Worm (Caenorhabditis elegans) whole organism, L3 larva: ENCODE results near the gene F48G7.7.

Source experiments
- ZK546.5 ChIP-seq: sonication (generic microtip); optimal IDR thresholded peaks from 2 replicates; lab custom pipeline; 2017; ENCODE audit warnings: missing biosample characterization, missing genetic modification characterization
- aly-2 ChIP-seq: fragments of 150-350 bp; optimal IDR thresholded peaks from 2 replicates; lab custom pipeline; 2014; ENCODE audit warnings: missing biosample characterization, missing genetic modification characterization
- ama-1 ChIP-seq: fragments of 150-350 bp; optimal IDR thresholded peaks from 2 replicates; lab custom pipeline; 2018
- ceh-28 ChIP-seq: fragments of 150-350 bp; optimal IDR thresholded peaks from 2 replicates; lab custom pipeline; 2014; ENCODE audit warnings: missing biosample characterization, missing genetic modification reagents, missing genetic modification characterization
- ceh-9 ChIP-seq: sonication (generic microtip); optimal IDR thresholded peaks from 2 replicates; lab custom pipeline; 2018; ENCODE audit warnings: missing biosample characterization, missing genetic modification characterization
- daf-12 ChIP-seq: fragments of 150-350 bp; optimal IDR thresholded peaks from 2 replicates; lab custom pipeline; 2014; ENCODE audit warnings: missing biosample characterization, missing genetic modification reagents, missing genetic modification characterization
- elt-1 ChIP-seq: fragments of 150-350 bp; optimal IDR thresholded peaks from 2 replicates; lab custom pipeline; 2014; ENCODE audit warnings: missing biosample characterization, missing genetic modification characterization
- elt-2 ChIP-seq: sonication (generic microtip); optimal IDR thresholded peaks from 2 replicates; lab custom pipeline; 2016; ENCODE audit warnings: missing genetic modification reagents, mild to moderate bottlenecking, missing genetic modification characterization, missing compliant biosample characterization
- fkh-10 ChIP-seq: sonication (generic microtip); optimal IDR thresholded peaks from 2 replicates; lab custom pipeline; 2017; ENCODE audit warnings: missing biosample characterization, missing genetic modification reagents, missing genetic modification characterization
- fkh-2 ChIP-seq: fragments of 150-350 bp; optimal IDR thresholded peaks from 2 replicates; lab custom pipeline; 2014; ENCODE audit warnings: missing biosample characterization, missing genetic modification reagents, missing genetic modification characterization
- hmg-11 ChIP-seq: sonication (generic microtip); optimal IDR thresholded peaks from 2 replicates; lab custom pipeline; 2016; ENCODE audit warnings: missing genetic modification characterization, missing compliant biosample characterization
- jun-1 ChIP-seq: fragments of 150-350 bp; optimal IDR thresholded peaks from 2 replicates; lab custom pipeline; 2014; ENCODE audit warnings: missing biosample characterization, missing genetic modification reagents, missing genetic modification characterization
- lin-15B ChIP-seq: fragments of 150-350 bp; optimal IDR thresholded peaks from 2 replicates; lab custom pipeline; 2014; ENCODE audit warnings: missing biosample characterization, missing genetic modification characterization
- lsy-12 ChIP-seq: sonication (generic microtip); optimal IDR thresholded peaks from 2 replicates; lab custom pipeline; 2016; ENCODE audit warnings: mild to moderate bottlenecking, missing genetic modification characterization, missing compliant biosample characterization
- mdl-1 ChIP-seq: fragments of 150-350 bp; optimal IDR thresholded peaks from 2 replicates; lab custom pipeline; 2014; ENCODE audit warnings: missing biosample characterization, missing genetic modification characterization
- mml-1 ChIP-seq: fragments of 150-350 bp; sonication (generic microtip); optimal IDR thresholded peaks from 3 replicates; lab custom pipeline; 2014; ENCODE audit warnings: missing biosample characterization, missing genetic modification characterization
- nfya-1 ChIP-seq: sonication (generic microtip); optimal IDR thresholded peaks from 2 replicates; lab custom pipeline; 2017; ENCODE audit warnings: missing genetic modification characterization, mild to moderate bottlenecking, missing compliant biosample characterization, antibody characterized with exemption, moderate library complexity; ENCODE audit not compliant: insufficient read depth
- nhr-12 ChIP-seq: fragments of 150-350 bp; optimal IDR thresholded peaks from 2 replicates; lab custom pipeline; 2014; ENCODE audit warnings: missing biosample characterization, missing genetic modification characterization
- nhr-23 ChIP-seq: fragments of 150-350 bp; optimal IDR thresholded peaks from 2 replicates; lab custom pipeline; 2014; ENCODE audit warnings: missing biosample characterization, missing genetic modification reagents, missing genetic modification characterization
- nhr-237 ChIP-seq: fragments of 150-350 bp; optimal IDR thresholded peaks from 2 replicates; lab custom pipeline; 2014; ENCODE audit warnings: missing biosample characterization, missing genetic modification characterization
- nhr-25 ChIP-seq: sonication (generic microtip); optimal IDR thresholded peaks from 2 replicates; lab custom pipeline; 2017; ENCODE audit warnings: missing biosample characterization, missing genetic modification characterization
- nhr-28 ChIP-seq: fragments of 150-350 bp; optimal IDR thresholded peaks from 2 replicates; lab custom pipeline; 2014; ENCODE audit warnings: missing biosample characterization, missing genetic modification characterization
- nhr-43 ChIP-seq: sonication (generic microtip); optimal IDR thresholded peaks from 2 replicates; lab custom pipeline; 2016; ENCODE audit warnings: mild to moderate bottlenecking, missing genetic modification characterization, missing compliant biosample characterization; ENCODE audit not compliant: poor library complexity, severe bottlenecking
- nhr-67 ChIP-seq: fragments of 150-350 bp; optimal IDR thresholded peaks from 2 replicates; lab custom pipeline; 2014; ENCODE audit warnings: missing biosample characterization, missing genetic modification characterization
- nhr-76 ChIP-seq: fragments of 150-350 bp; sonication (generic microtip); optimal IDR thresholded peaks from 5 replicates; lab custom pipeline; 2014; ENCODE audit warnings: missing biosample characterization, missing genetic modification characterization
- pha-4 ChIP-seq: fragments of 150-350 bp; optimal IDR thresholded peaks from 2 replicates; lab custom pipeline; 2014; ENCODE audit warnings: missing biosample characterization, missing genetic modification reagents, missing genetic modification characterization
- sea-2 ChIP-seq: fragments of 150-350 bp; sonication (generic microtip); optimal IDR thresholded peaks from 4 replicates; lab custom pipeline; 2014; ENCODE audit warnings: missing biosample characterization, missing genetic modification reagents, missing genetic modification characterization
- snpc-4 ChIP-seq: fragments of 150-350 bp; optimal IDR thresholded peaks from 2 replicates; lab custom pipeline; 2014; ENCODE audit warnings: missing biosample characterization, missing genetic modification characterization
- tbx-2 ChIP-seq: sonication (generic microtip); optimal IDR thresholded peaks from 2 replicates; lab custom pipeline; 2016; ENCODE audit warnings: mild to moderate bottlenecking, missing genetic modification characterization, missing compliant biosample characterization
- ztf-11 ChIP-seq: fragments of 150-350 bp; optimal IDR thresholded peaks from 2 replicates; lab custom pipeline; 2014; ENCODE audit warnings: missing biosample characterization, missing genetic modification characterization
- ztf-4 ChIP-seq: fragments of 150-350 bp; optimal IDR thresholded peaks from 2 replicates; lab custom pipeline; 2014; ENCODE audit warnings: missing biosample characterization, missing genetic modification characterization

F48G7.7 gene

DNA sequence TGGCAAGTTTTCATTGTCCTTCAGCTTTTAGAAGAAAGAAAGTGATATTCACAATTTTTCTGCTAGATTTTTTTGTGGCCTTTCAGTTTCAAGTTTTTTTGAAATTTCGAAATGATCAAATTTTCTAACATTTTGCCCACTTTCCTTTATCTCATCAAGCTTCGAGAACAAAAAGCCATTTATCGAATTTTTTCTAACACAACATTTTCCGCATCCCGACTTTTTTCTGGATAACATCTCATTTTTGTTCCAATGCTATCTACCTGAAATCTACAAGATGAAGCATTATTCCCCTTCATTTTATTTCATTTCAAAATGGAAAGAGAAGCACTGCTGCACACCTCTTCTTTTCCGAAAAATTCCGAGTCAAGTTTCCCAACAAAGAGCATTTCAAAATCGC is 33.3 kb downstream of the F48G7.7 start, which contains the start of gene ZK488.5:
ZK488.5 (plus strand) TSS at position 301 of the 400 bp plus-strand sequence.
- no peak for TF ChIP-seq daf-12
- TF ChIP-seq, all 47 proteins: peak for 0

DNA sequence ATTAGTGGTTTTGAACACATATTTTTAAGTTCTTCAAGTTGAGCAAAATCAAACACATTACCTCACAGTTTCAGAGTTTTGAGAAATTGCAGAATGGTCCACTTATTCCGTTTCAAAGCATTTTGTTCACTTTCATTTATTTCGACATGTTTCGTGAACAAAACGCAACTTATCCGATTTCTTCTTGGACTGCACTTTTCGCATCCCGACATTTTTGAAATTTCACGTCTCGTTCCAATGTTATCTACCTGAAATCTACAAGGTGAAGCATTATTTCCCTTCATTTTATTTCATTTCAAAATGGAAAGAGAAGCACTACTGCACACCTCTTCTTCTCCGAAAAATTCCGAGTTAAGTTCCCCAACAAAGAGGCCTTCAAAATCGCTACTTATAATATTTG is 36.0 kb downstream of the F48G7.7 start, which contains the start of gene ZK488.6:
ZK488.6 (plus strand) TSS at position 301 of the 400 bp plus-strand sequence.
- TF ChIP-seq lsy-12 (tag; lab: Kevin White, UChicago) = no peak

DNA sequence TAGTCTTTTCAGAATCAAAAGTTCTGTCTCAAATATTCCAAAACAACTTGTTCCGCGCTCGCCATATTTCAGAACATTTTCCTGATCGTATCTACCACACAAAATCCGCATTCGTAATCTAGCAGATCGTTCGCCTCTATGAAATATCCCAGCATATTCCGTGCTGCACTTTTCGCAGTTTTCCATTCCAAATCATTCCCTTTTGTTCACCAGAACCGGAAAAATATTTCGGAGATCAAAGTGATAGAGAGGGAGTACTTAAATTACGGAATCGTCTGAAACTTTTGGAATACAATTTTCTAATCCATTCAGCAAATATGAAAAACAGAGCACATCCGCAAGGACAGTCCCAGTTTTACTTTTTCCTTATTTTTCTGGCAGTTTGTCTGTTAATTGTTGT is 38.4 kb downstream of the F48G7.7 start, which contains the start of gene K06H6.1:
K06H6.1 (plus strand) TSS at position 301 of the 400 bp plus-strand sequence.
- no peak for TF ChIP-seq hmg-11 (tag; lab: Kevin White, UChicago)
- TF ChIP-seq nhr-12 (tag; lab: Kevin White, UChicago) = no peak
- no peak for TF ChIP-seq nhr-43 (tag; lab: Kevin White, UChicago)
- no peak for TF ChIP-seq pha-4 (tag; lab: Kevin White, UChicago)
- no peak for TF ChIP-seq lsy-12 (tag; lab: Kevin White, UChicago)
- TF ChIP-seq aly-2 (tag; lab: Kevin White, UChicago) = no peak
- TF ChIP-seq ztf-4 = no peak
- TF ChIP-seq ZK546.5 (tag; lab: Kevin White, UChicago) = no peak
- no peak for TF ChIP-seq nhr-25
- TF ChIP-seq ztf-11 (tag; lab: Kevin White, UChicago) = no peak
- no peak for TF ChIP-seq snpc-4 (tag; lab: Kevin White, UChicago)
- TF ChIP-seq jun-1 (tag; lab: Kevin White, UChicago) = no peak
- TF ChIP-seq elt-2 (tag; lab: Kevin White, UChicago) = no peak
- TF ChIP-seq tbx-2 (tag; lab: Kevin White, UChicago) = no peak
- no peak for TF ChIP-seq nhr-237

DNA sequence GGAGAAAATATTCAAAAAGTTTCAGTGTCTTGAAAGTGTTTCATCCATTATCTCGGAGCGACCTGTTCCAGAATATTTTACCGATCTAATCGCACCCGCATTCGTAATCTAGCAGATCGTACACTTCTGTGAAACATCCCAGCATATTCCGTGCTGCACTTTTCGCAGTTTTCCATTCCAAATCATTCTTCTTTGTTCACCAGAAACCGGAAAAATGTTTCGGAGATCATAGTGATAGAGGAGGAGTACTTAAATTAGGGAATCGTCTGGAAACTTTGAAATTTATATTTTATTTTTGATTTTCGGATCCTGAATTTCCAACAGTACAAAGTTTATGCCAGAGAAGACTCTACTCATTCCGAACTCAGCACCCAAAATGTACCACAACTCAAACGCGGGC is 40.7 kb downstream of the F48G7.7 start, which contains the start of gene K06H6.2:
K06H6.2 (plus strand) TSS at position 301 of the 400 bp plus-strand sequence.
- TF ChIP-seq nhr-43 (tag; lab: Kevin White, UChicago) (no peak), ceh-9 (tag; lab: Kevin White, UChicago) (no peak), daf-12 (no peak), elt-2 (tag; lab: Kevin White, UChicago) (no peak), lin-15B (tag; lab: Kevin White, UChicago) (no peak), mml-1 (tag; lab: Kevin White, UChicago) (no peak), elt-1 (tag; lab: Kevin White, UChicago) (no peak), fkh-10 (GFP tag; lab: Kevin White, UChicago) (no peak)

DNA sequence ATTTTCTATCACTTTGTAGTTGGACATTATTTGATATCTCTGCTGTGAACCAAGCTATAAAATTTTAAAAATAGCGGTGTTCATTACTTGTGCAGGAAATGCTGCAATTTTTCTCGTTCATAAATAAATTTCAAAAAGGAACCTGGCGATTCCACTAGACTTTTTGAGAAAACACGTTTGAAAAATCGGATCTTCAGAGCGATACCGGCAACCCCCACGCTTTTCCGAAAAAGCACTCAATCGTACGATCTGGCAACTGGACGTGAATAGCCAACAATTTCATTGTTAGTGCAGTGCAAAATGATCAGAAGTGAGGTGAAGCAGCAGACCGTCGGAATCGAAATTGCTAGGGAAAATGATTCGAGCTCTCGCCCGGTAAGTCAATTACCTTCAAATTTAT is 44.6 kb downstream of the F48G7.7 start, which contains the start of gene nstp-7:
nstp-7 (plus strand) TSS at position 301 of the 400 bp plus-strand sequence.
- TF ChIP-seq fkh-10 (GFP tag; lab: Kevin White, UChicago) = no peak
- TF ChIP-seq ama-1 = no peak
- no peak for TF ChIP-seq ztf-11 (tag; lab: Kevin White, UChicago)
- TF ChIP-seq nhr-28 = no peak
- no peak for TF ChIP-seq ceh-28
- TF ChIP-seq ZK546.5 (tag; lab: Kevin White, UChicago) = no peak
- no peak for TF ChIP-seq nhr-23 (tag; lab: Kevin White, UChicago)
- TF ChIP-seq, all 47 proteins: peak for 0

DNA sequence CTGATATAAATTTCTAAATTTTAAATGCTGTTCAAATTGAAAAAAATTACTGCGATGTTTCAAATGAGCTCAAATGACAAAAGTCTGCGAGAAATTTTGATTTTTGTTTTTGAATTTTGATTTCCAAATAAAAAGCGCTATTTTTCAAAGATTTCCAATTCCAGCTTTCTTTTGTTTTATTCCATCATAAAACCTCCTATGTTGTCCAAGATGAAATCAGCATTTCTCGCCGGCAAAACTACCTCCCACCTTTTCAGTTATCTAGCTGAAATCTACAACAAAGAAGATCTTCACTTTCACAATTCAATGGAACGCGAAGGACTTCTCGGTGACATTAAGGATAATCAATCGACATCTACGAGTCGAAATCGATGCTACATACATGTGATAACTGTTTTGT is 47.2 kb downstream of the F48G7.7 start, which contains the start of gene K06H6.4:
K06H6.4 (plus strand) TSS at position 301 of the 400 bp plus-strand sequence.
- TF ChIP-seq pha-4 (tag; lab: Kevin White, UChicago) (no peak), lin-15B (tag; lab: Kevin White, UChicago) (no peak), nhr-76 (tag; lab: Kevin White, UChicago) (no peak), mdl-1 (no peak), nhr-67 (tag; lab: Kevin White, UChicago) (no peak), nhr-43 (tag; lab: Kevin White, UChicago) (no peak), nfya-1 (tag; lab: Kevin White, UChicago) (no peak), sea-2 (GFP tag; lab: Kevin White, UChicago) (no peak), nhr-28 (no peak), elt-1 (tag; lab: Kevin White, UChicago) (no peak), fkh-2 (tag; lab: Kevin White, UChicago) (no peak), daf-12 (no peak), snpc-4 (tag; lab: Kevin White, UChicago) (no peak)
